Fruit fly (Drosophila melanogaster): ENCODE data around the gene CG3168.

Gene CG3168

DNA sequence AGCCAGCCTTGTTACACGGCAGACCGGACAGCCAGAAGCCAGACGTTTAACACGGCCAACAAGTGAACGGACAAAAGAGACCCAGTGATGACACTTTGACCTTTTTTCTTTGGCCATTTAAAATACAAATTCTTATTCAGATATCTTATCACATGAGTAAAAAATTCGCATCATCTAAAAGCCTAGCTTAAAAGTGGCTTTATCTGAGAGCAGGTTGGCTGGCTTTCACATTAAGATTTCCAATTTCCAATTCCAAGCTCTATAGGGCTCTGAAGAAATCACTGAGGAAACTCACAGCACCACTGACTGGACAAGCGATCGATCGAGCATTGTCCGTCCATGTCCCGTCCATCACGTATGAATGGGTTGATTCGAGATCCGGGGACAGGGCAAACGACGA, 35.8 kb upstream of the CG3168 start:
- TF ChIP-seq row (GFP tag; IDR thresholded peaks at IDR 0.05) (peak; percentile 62), CG2199 (GFP tag; IDR thresholded peaks at IDR 0.05) (no peak), CG2129 (GFP tag; IDR thresholded peaks at IDR 0.05; ENCODE audit: partially characterized antibody) (no peak), knrl (GFP tag; IDR thresholded peaks at IDR 0.05; ENCODE audit: partially characterized antibody) (no peak), Med (GFP tag) (peak; percentile 43), zfh2 (GFP tag; optimal IDR thresholded peaks at IDR 0.05) (no peak), fd96Cb (tag; optimal IDR thresholded peaks at IDR 0.05) (no peak), CG10366 (GFP tag; IDR thresholded peaks at IDR 0.05) (no peak), pros (GFP tag; optimal IDR thresholded peaks at IDR 0.05) (no peak), CG30431 (GFP tag; optimal IDR thresholded peaks at IDR 0.05) (no peak), Ada2b (GFP tag; IDR thresholded peaks at IDR 0.05) (no peak), Dfd (GFP tag; optimal IDR thresholded peaks at IDR 0.05) (no peak), CG15479 (GFP tag; optimal IDR thresholded peaks at IDR 0.05) (no peak), NFAT (GFP tag; IDR thresholded peaks at IDR 0.05) (no peak), CG5180 (GFP tag; optimal IDR thresholded peaks at IDR 0.05) (peak; percentile 89), klu (GFP tag; IDR thresholded peaks at IDR 0.05) (no peak), CkIIα-i1 (GFP tag; IDR thresholded peaks at IDR 0.05) (no peak), Sry-β (GFP tag; optimal IDR thresholded peaks at IDR 0.05) (peak; percentile 81), CG2678 (tag; optimal IDR thresholded peaks at IDR 0.05) (no peak), CG14014 (GFP tag; IDR thresholded peaks at IDR 0.05) (no peak), Hmx (GFP tag; optimal IDR thresholded peaks at IDR 0.05) (no peak), sima (GFP tag; optimal IDR thresholded peaks at IDR 0.05) (no peak), Awh (GFP tag; IDR thresholded peaks at IDR 0.05) (no peak), Aef1 (GFP tag; IDR thresholded peaks at IDR 0.05) (no peak), CG17385 (GFP tag; optimal IDR thresholded peaks at IDR 0.05) (no peak), ssp (GFP tag; IDR thresholded peaks at IDR 0.05) (no peak), Six4 (GFP tag; optimal IDR thresholded peaks at IDR 0.05) (no peak), CG9932 (GFP tag; IDR thresholded peaks at IDR 0.05) (no peak), CG15269 (tag; optimal IDR thresholded peaks at IDR 0.05) (peak; percentile 46), CG6654 (GFP tag; optimal IDR thresholded peaks at IDR 0.05) (no peak), HLH3B (GFP tag; IDR thresholded peaks at IDR 0.05) (no peak), CG34376 (GFP tag; optimal IDR thresholded peaks at IDR 0.05) (no peak), kay (GFP tag; optimal IDR thresholded peaks at IDR 0.05) (no peak), CG42726 (GFP tag; IDR thresholded peaks at IDR 0.05; ENCODE audit: partially characterized antibody) (no peak), run (tag; optimal IDR thresholded peaks at IDR 0.05) (no peak)

DNA sequence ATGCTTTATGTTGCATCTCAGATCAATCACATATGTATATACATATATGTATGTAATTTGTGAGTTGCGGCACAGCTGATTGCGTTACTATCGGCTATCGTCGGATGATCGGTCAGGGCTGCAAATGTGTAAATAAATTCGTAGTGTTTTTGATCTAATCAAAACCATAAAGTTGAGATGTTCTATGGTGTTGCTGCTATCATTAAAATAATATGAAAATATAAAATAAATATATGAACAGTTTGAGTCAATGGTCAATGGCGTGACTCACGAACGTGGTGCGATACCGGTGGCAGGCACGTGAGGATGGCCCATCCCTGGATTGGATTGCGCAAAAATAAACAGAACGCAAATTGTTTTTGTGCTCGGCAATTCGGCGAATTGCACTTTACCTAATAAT, 31.1 kb upstream of the CG3168 start, which contains the start of gene Coq7:
Coq7 (plus strand) TSS at position 302 of the 400 bp plus-strand sequence.
- TF ChIP-seq Oaz (GFP tag; IDR thresholded peaks at IDR 0.05) = peak; percentile 79
- no peak for TF ChIP-seq fu2 (GFP tag; optimal IDR thresholded peaks at IDR 0.05)
- TF ChIP-seq CG7357 (GFP tag; IDR thresholded peaks at IDR 0.05) = peak; percentile 82; the same call in 2 of the 3 replicates
- peak; percentile 93 for TF ChIP-seq HLH4C (GFP tag; IDR thresholded peaks at IDR 0.05; ENCODE audit: partially characterized antibody)
- TF ChIP-seq so (GFP tag; IDR thresholded peaks at IDR 0.05) = peak; percentile 88
- TF ChIP-seq CG16813 (GFP tag; IDR thresholded peaks at IDR 0.05; ENCODE audit: partially characterized antibody) = peak; percentile 98
- TF ChIP-seq CG12299 (tag; optimal IDR thresholded peaks at IDR 0.05) = peak; percentile 59
- TF ChIP-seq Neu2 (GFP tag; optimal IDR thresholded peaks at IDR 0.05; ENCODE audit: borderline replicate concordance) = no peak
- TF ChIP-seq org-1 (GFP tag; optimal IDR thresholded peaks at IDR 0.05) = peak; percentile 56
- TF ChIP-seq phol (tag; optimal IDR thresholded peaks at IDR 0.05) = peak; percentile 89
- TF ChIP-seq CG10543 (GFP tag; optimal IDR thresholded peaks at IDR 0.05) = no peak
- TF ChIP-seq jing (GFP tag; optimal IDR thresholded peaks at IDR 0.05) = peak; percentile 65
- TF ChIP-seq CG2712 (tag; optimal IDR thresholded peaks at IDR 0.05) = peak; percentile 91
- TF ChIP-seq Nf-YB (GFP tag; optimal IDR thresholded peaks at IDR 0.05) = peak; percentile 51
- TF ChIP-seq mirr (GFP tag; optimal IDR thresholded peaks at IDR 0.05) = no peak
- TF ChIP-seq CG17912 (GFP tag; optimal IDR thresholded peaks at IDR 0.05) = peak; percentile 65
- TF ChIP-seq Dref (GFP tag; IDR thresholded peaks at IDR 0.05) = peak; percentile 60
- peak; percentile 86 for TF ChIP-seq CG7372 (GFP tag; IDR thresholded peaks at IDR 0.05)
- TF ChIP-seq HmgZ (tag; optimal IDR thresholded peaks at IDR 0.05) = peak; percentile 92

Measured in whole organism, embryonic.